Worm (Caenorhabditis elegans) whole organism, early embryonic: ENCODE data around the gene cdc-50.B.

ENCODE experiments used
- B0310.2 ChIP-seq: sonication (generic microtip); optimal IDR thresholded peaks from 2 replicates; lab custom pipeline; 2016; ENCODE audit warnings: mild to moderate bottlenecking, missing genetic modification characterization, missing compliant biosample characterization
- F13C5.2 ChIP-seq: sonication (generic microtip); optimal IDR thresholded peaks from 2 replicates; lab custom pipeline; 2017; ENCODE audit warnings: mild to moderate bottlenecking, missing genetic modification characterization, inconsistent platforms, missing compliant biosample characterization
- aly-1 ChIP-seq: sonication (generic microtip); optimal IDR thresholded peaks from 2 replicates; lab custom pipeline; 2016; ENCODE audit warnings: missing genetic modification characterization, missing compliant biosample characterization
- ama-1 ChIP-seq: fragments of 150-350 bp; optimal IDR thresholded peaks from 2 replicates; lab custom pipeline; 2014
- flt-1 ChIP-seq: fragments of 200-800 bp; sonication (Bioruptor generic); IDR thresholded peaks from 2 replicates; pipeline ENCODE4 v1.3.6; 2022; ENCODE audit warnings: missing genetic modification characterization, missing compliant biosample characterization
- hmbx-1 ChIP-seq: sonication (generic microtip); optimal IDR thresholded peaks from 2 replicates; lab custom pipeline; 2016; ENCODE audit warnings: mild to moderate bottlenecking, missing genetic modification characterization, missing compliant biosample characterization
- hmg-4 ChIP-seq: fragments of 200-800 bp; sonication (Bioruptor generic); optimal IDR thresholded peaks from 2 replicates; lab custom pipeline; 2018; ENCODE audit warnings: mild to moderate bottlenecking, missing genetic modification characterization, missing compliant biosample characterization
- hnd-1 ChIP-seq: sonication (generic microtip); optimal IDR thresholded peaks from 2 replicates; lab custom pipeline; 2016; ENCODE audit warnings: missing genetic modification characterization, missing compliant biosample characterization
- pes-1 ChIP-seq: fragments of 200-800 bp; sonication (Bioruptor generic); IDR thresholded peaks from 2 replicates; pipeline ENCODE4 v1.3.6; 2022; ENCODE audit warnings: missing genetic modification reagents, missing genetic modification characterization, missing compliant biosample characterization
- tbx-11 ChIP-seq: fragments of 200-800 bp; sonication (Bioruptor generic); IDR thresholded peaks from 2 replicates; pipeline ENCODE4 v1.3.6; 2022; ENCODE audit warnings: missing genetic modification characterization, missing compliant biosample characterization
- tbx-37 ChIP-seq: fragments of 200-800 bp; sonication (Bioruptor generic); conservative IDR thresholded peaks from 2 replicates; pipeline ENCODE4 v1.3.6; 2022; ENCODE audit warnings: missing genetic modification reagents, missing genetic modification characterization, missing compliant biosample characterization
- tra-4 ChIP-seq: sonication (generic microtip); optimal IDR thresholded peaks from 2 replicates; lab custom pipeline; 2017; ENCODE audit warnings: missing genetic modification characterization, missing compliant biosample characterization

- no peak for TF ChIP-seq ama-1 (lab: Kevin White, UChicago)
- no peak for TF ChIP-seq tbx-37 (GFP tag; lab: Robert Waterston, UW)
- no peak for TF ChIP-seq tbx-11
- no peak for TF ChIP-seq hmg-4 (GFP tag; lab: Kevin White, UChicago)
- TF ChIP-seq aly-1 (tag; lab: Kevin White, UChicago): no peak
- no peak for TF ChIP-seq hnd-1 (tag; lab: Kevin White, UChicago)
- TF ChIP-seq B0310.2 (tag; lab: Kevin White, UChicago): no peak
- no peak for TF ChIP-seq tra-4 (tag; lab: Kevin White, UChicago)
- TF ChIP-seq hmbx-1 (tag; lab: Kevin White, UChicago): no peak
- TF ChIP-seq F13C5.2: no peak
- TF ChIP-seq pes-1 (GFP tag; lab: Robert Waterston, UW): no peak
- TF ChIP-seq flt-1 (GFP tag; lab: Robert Waterston, UW): no peak
These were observed 42.7 kb downstream of the cdc-50.B start for ce11 chrIV:8807327-8807726.
